Fruit fly (Drosophila melanogaster): ENCODE data around the gene CG13081.

Gene CG13081

DNA sequence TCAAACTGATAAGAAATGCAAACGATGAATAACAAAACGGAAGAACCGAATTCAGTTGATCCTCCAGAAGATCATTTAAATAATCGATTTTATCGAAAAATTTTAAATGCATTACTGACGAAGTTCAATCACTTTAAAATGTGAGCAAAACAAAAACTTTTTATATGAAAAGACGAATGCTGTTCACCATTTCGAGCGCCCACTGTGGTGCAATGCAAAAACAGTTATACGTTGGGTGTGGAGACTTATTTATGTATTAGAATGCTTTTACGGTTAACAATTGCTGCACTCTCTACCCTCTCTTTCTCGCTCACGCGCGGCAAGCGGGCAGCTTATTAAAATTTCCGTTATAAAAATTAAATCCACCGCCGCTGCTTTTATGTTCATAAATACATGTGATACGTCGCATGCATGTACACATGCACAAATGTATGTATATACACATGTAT, 30.4 kb downstream of the CG13081 start (continued):
- TF ChIP-seq dsx (GFP tag; optimal IDR thresholded peaks at IDR 0.05; ENCODE audit: poor library complexity, severe bottlenecking) (no peak), CG32006 (GFP tag; optimal IDR thresholded peaks at IDR 0.05) (peak; percentile 69), CG8632 (GFP tag; optimal IDR thresholded peaks at IDR 0.05) (no peak), Lpt (GFP tag; optimal IDR thresholded peaks at IDR 0.05) (no peak), CG6808 (GFP tag; optimal IDR thresholded peaks at IDR 0.05) (no peak), CG7368 (GFP tag; optimal IDR thresholded peaks at IDR 0.05) (no peak), fd85E (GFP tag; optimal IDR thresholded peaks at IDR 0.05) (no peak), salr (GFP tag; optimal IDR thresholded peaks at IDR 0.05) (no peak), CG8119 (GFP tag; IDR thresholded peaks at IDR 0.05) (0 out of 3 replicates have a peak, but pooled peaks have one; percentile 39), CG6276 (GFP tag; optimal IDR thresholded peaks at IDR 0.05) (no peak), CG31627 (GFP tag; optimal IDR thresholded peaks at IDR 0.05) (peak; percentile 31), Hr39 (GFP tag; optimal IDR thresholded peaks at IDR 0.05) (peak; percentile 44), CG11762 (GFP tag; optimal IDR thresholded peaks at IDR 0.05; ENCODE audit: insufficient read depth) (no peak), OdsH (GFP tag; optimal IDR thresholded peaks at IDR 0.05) (peak; percentile 54)

DNA sequence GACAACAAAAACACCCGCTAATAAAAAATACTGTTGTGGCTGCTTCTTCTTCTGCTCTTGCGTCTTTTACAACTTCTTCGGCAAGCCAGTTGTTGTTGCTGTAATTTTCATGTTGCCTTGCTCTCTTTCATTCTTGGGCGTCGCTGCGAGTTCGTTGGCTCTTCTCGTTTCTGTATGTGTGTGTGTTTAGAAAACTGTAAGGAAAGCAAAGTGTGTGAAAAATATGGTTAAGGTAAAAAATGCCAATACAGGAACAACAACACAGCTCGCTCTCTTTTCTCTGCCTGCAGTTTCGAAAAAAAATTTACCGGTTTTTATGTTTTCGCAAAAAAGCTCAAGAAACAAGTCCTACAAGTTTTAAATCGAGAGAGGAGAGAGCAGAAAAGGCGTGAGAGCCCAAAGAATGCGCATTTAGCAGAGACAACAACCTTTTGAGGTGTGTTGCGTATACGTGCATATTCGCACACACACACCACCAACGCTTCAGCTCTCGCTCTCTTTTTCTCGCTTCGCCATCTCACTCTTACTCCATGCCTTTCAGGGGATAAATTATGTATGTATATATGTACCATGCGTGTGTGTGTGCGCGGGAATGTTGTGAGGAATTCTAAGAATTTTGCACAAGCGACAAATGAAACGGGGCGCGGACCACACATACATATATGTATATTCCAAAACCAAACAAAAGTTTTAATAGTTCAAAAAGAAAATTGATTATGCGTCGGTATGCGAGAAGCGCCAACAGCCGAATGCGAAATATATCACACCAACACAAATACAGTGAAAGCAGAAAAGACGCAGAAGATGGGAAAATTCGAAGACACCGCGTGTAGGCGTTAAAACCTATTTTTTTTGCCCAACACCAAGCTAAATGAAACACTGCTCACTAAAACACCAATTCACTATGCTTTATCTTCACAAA, 31.4 kb downstream of the CG13081 start:
- peak; percentile 70 for TF ChIP-seq Lpt (GFP tag; optimal IDR thresholded peaks at IDR 0.05)
- TF ChIP-seq CG6163 (GFP tag; IDR thresholded peaks at IDR 0.05) = peak; percentile 27; the same call in 1 of the 3 replicates
- TF ChIP-seq CG1621 (tag; optimal IDR thresholded peaks at IDR 0.05) = no peak
- peak; percentile 84 for TF ChIP-seq svp (GFP tag)
- TF ChIP-seq salr (GFP tag; optimal IDR thresholded peaks at IDR 0.05) = peak in 1 of 2 experiments; percentile 24
- TF ChIP-seq Eip75B (GFP tag; optimal IDR thresholded peaks at IDR 0.05) = no peak
- no peak for TF ChIP-seq CG31627 (GFP tag; optimal IDR thresholded peaks at IDR 0.05)
- TF ChIP-seq CG3032 (tag; optimal IDR thresholded peaks at IDR 0.05) = peak; percentile 1
- peak; percentile 1 for TF ChIP-seq Met (GFP tag; optimal IDR thresholded peaks at IDR 0.05)
- TF ChIP-seq Hr39 (GFP tag; optimal IDR thresholded peaks at IDR 0.05) = no peak
- no peak for TF ChIP-seq fkh (GFP tag; optimal IDR thresholded peaks at IDR 0.05)
- TF ChIP-seq dac (GFP tag; optimal IDR thresholded peaks at IDR 0.05) = no peak
- peak; percentile 32 for TF ChIP-seq vri (GFP tag; optimal IDR thresholded peaks at IDR 0.05)
- peak; percentile 2 for TF ChIP-seq CG9139 (GFP tag; optimal IDR thresholded peaks at IDR 0.05)
- peak; percentile 55 for TF ChIP-seq Sox14 (GFP tag; optimal IDR thresholded peaks at IDR 0.05)
- peak; percentile 2 for TF ChIP-seq esn (GFP tag; optimal IDR thresholded peaks at IDR 0.05)
- TF ChIP-seq CG15336 (GFP tag; IDR thresholded peaks at IDR 0.05) = peak; percentile 9; the same call in 1 of the 2 replicates
- no peak for TF ChIP-seq Eip78C (GFP tag)
- peak in 1 of 2 experiments; percentile 39 for TF ChIP-seq ss (GFP tag; optimal IDR thresholded peaks at IDR 0.05)
- TF ChIP-seq dsx (GFP tag; optimal IDR thresholded peaks at IDR 0.05; ENCODE audit: poor library complexity, severe bottlenecking) = peak; percentile 25
- no peak for TF ChIP-seq Ets21C (GFP tag; optimal IDR thresholded peaks at IDR 0.05)
- TF ChIP-seq CG6276 (GFP tag; optimal IDR thresholded peaks at IDR 0.05) = no peak

DNA sequence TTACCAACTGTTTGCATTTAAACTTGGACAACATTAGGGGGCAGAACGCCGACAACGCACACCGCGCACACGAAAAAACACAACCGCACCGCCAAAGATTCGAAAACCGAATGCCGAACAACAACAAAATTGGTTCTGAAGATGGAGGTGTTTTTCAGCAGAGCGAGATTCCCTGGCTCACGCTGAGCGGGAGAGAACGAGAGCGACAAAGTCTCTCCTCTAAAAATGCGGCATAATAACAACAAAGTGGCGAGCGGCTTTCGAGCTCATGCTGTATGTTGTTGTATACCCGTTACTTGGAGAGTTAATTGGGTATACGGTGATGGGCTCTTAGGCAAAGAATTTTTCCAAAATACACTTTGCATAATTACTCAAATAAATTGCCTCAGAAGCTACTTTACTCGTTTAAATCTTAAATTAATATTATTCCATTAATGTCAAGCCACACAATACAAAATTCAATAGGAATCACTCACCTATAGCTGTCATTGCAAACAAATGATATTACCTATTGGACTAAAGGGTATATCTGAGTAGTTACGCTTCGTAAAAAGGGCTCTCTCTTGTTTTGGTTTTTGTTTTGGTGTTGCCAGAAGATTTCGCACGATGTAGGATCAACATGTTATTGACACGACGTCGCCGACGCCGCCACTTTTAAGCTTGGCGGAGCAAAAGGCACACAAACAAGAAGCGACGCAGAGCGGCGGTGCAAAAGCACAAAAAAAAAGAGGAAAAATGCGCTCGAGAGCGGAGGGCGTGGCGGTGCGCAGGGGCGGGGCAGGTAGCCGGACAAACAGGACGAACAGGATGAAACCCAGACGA, 32.3 kb downstream of the CG13081 start:
- TF ChIP-seq OdsH (GFP tag; optimal IDR thresholded peaks at IDR 0.05) (peak; percentile 96), fkh (GFP tag; optimal IDR thresholded peaks at IDR 0.05) (peak; percentile 59), Eip78C (GFP tag) (peak; percentile 98), fd59A (GFP tag; optimal IDR thresholded peaks at IDR 0.05) (peak; percentile 93), CG11902 (GFP tag; optimal IDR thresholded peaks at IDR 0.05) (peak; percentile 86), Eip93F (GFP tag; optimal IDR thresholded peaks at IDR 0.05) (peak; percentile 90), CG3032 (tag; optimal IDR thresholded peaks at IDR 0.05) (peak; percentile 95), CG3919 (GFP tag; optimal IDR thresholded peaks at IDR 0.05) (peak; percentile 93), CG11294 (GFP tag; IDR thresholded peaks at IDR 0.05) (peak; percentile 52; the same call in 1 of the 2 replicates), CG1621 (tag; optimal IDR thresholded peaks at IDR 0.05) (peak; percentile 85), CG10669 (GFP tag; optimal IDR thresholded peaks at IDR 0.05) (peak; percentile 93), CG7368 (GFP tag; optimal IDR thresholded peaks at IDR 0.05) (peak; percentile 82), Hr38 (GFP tag; optimal IDR thresholded peaks at IDR 0.05) (no peak), Sox102F (GFP tag; optimal IDR thresholded peaks at IDR 0.05) (peak; percentile 94), acj6 (GFP tag; optimal IDR thresholded peaks at IDR 0.05) (peak; percentile 94), CG9139 (GFP tag; optimal IDR thresholded peaks at IDR 0.05) (peak; percentile 84), Hr39 (GFP tag; optimal IDR thresholded peaks at IDR 0.05) (peak; percentile 94), salr (GFP tag; optimal IDR thresholded peaks at IDR 0.05) (peak; percentile 77 to 90), Eip75B (GFP tag; optimal IDR thresholded peaks at IDR 0.05) (peak; percentile 95), CG32006 (GFP tag; optimal IDR thresholded peaks at IDR 0.05) (peak; percentile 97), topi (GFP tag; optimal IDR thresholded peaks at IDR 0.05) (peak; percentile 96), Blimp-1 (GFP tag; optimal IDR thresholded peaks at IDR 0.05) (peak; percentile 81), CG8632 (GFP tag; optimal IDR thresholded peaks at IDR 0.05) (peak; percentile 93), vri (GFP tag; optimal IDR thresholded peaks at IDR 0.05) (peak; percentile 89)
